Worm (Caenorhabditis elegans) whole organism, L2 larva: ENCODE data around the gene B0403.6.

Source experiments
- C34F6.9 ChIP-seq: fragments of 150-350 bp; optimal IDR thresholded peaks from 2 replicates; lab custom pipeline; 2014; ENCODE audit warnings: missing biosample characterization, missing genetic modification characterization
- F13H6.1 ChIP-seq: sonication (generic microtip); optimal IDR thresholded peaks from 2 replicates; lab custom pipeline; 2016; ENCODE audit warnings: missing genetic modification characterization, missing compliant biosample characterization
- R02D3.7 ChIP-seq: fragments of 150-350 bp; optimal IDR thresholded peaks from 2 replicates; lab custom pipeline; 2014; ENCODE audit warnings: missing biosample characterization, missing genetic modification characterization
- Y55F3AM.14 ChIP-seq: fragments of 200-800 bp; sonication (Bioruptor generic); optimal IDR thresholded peaks from 2 replicates; lab custom pipeline; 2018; ENCODE audit warnings: mild to moderate bottlenecking, missing genetic modification characterization, missing compliant biosample characterization
- alr-1 ChIP-seq: fragments of 150-350 bp; optimal IDR thresholded peaks from 2 replicates; lab custom pipeline; 2014; ENCODE audit warnings: missing biosample characterization, missing genetic modification characterization
- aly-2 ChIP-seq: fragments of 150-350 bp; optimal IDR thresholded peaks from 2 replicates; lab custom pipeline; 2014; ENCODE audit warnings: missing biosample characterization, missing genetic modification characterization
- ama-1 ChIP-seq: fragments of 150-350 bp; optimal IDR thresholded peaks from 2 replicates; lab custom pipeline; 2018; ENCODE audit warnings: inconsistent platforms
- ceh-16 ChIP-seq: fragments of 150-350 bp; optimal IDR thresholded peaks from 2 replicates; lab custom pipeline; 2014; ENCODE audit warnings: missing biosample characterization, missing genetic modification characterization
- crh-2 ChIP-seq: sonication (generic microtip); optimal IDR thresholded peaks from 2 replicates; lab custom pipeline; 2017; ENCODE audit warnings: missing biosample characterization, missing genetic modification characterization
- dmd-4 ChIP-seq: sonication (generic microtip); optimal IDR thresholded peaks from 2 replicates; lab custom pipeline; 2017; ENCODE audit warnings: missing biosample characterization, missing genetic modification characterization
- elt-1 ChIP-seq: fragments of 150-350 bp; optimal IDR thresholded peaks from 2 replicates; lab custom pipeline; 2014; ENCODE audit warnings: missing biosample characterization, missing genetic modification characterization
- elt-3 ChIP-seq: sonication (generic microtip); optimal IDR thresholded peaks from 2 replicates; lab custom pipeline; 2017; ENCODE audit warnings: missing biosample characterization, missing genetic modification characterization
- fos-1 ChIP-seq: fragments of 150-350 bp; optimal IDR thresholded peaks from 2 replicates; lab custom pipeline; 2014; ENCODE audit warnings: missing biosample characterization, missing genetic modification characterization
- gmeb-1 ChIP-seq: fragments of 150-350 bp; optimal IDR thresholded peaks from 2 replicates; lab custom pipeline; 2014; ENCODE audit warnings: missing biosample characterization, missing genetic modification characterization
- lin-13 ChIP-seq: fragments of 150-350 bp; optimal IDR thresholded peaks from 2 replicates; lab custom pipeline; 2014; ENCODE audit warnings: missing biosample characterization, missing genetic modification reagents, missing genetic modification characterization
- lin-39 ChIP-seq: fragments of 150-350 bp; optimal IDR thresholded peaks from 2 replicates; lab custom pipeline; 2014; ENCODE audit warnings: missing biosample characterization, missing genetic modification reagents, missing genetic modification characterization
- lsy-2 ChIP-seq, 2 experiments: fragments of 150-350 bp in 1 of 2; sonication (generic microtip) in 1 of 2; optimal IDR thresholded peaks; 2 replicates each; lab custom pipeline; 2014 to 2017; ENCODE audit warnings: missing biosample characterization in 2 of 2, missing genetic modification characterization in 2 of 2
- mab-5 ChIP-seq: fragments of 150-350 bp; optimal IDR thresholded peaks from 2 replicates; lab custom pipeline; 2014; ENCODE audit warnings: missing biosample characterization, missing genetic modification characterization
- nhr-10 ChIP-seq: sonication (generic microtip); optimal IDR thresholded peaks from 2 replicates; lab custom pipeline; 2017; ENCODE audit warnings: missing biosample characterization, missing genetic modification characterization
- nhr-11 ChIP-seq: fragments of 150-350 bp; optimal IDR thresholded peaks from 2 replicates; lab custom pipeline; 2014; ENCODE audit warnings: missing biosample characterization, missing genetic modification characterization
- nhr-129 ChIP-seq: fragments of 150-350 bp; optimal IDR thresholded peaks from 2 replicates; lab custom pipeline; 2014; ENCODE audit warnings: missing biosample characterization, missing genetic modification characterization
- nhr-21 ChIP-seq: fragments of 150-350 bp; optimal IDR thresholded peaks from 2 replicates; lab custom pipeline; 2014; ENCODE audit warnings: missing biosample characterization, missing genetic modification characterization
- nhr-23 ChIP-seq: fragments of 150-350 bp; optimal IDR thresholded peaks from 2 replicates; lab custom pipeline; 2014; ENCODE audit warnings: missing biosample characterization, missing genetic modification reagents, missing genetic modification characterization
- nhr-6 ChIP-seq: fragments of 150-350 bp; optimal IDR thresholded peaks from 2 replicates; lab custom pipeline; 2014; ENCODE audit warnings: missing biosample characterization, missing genetic modification characterization
- nhr-77 ChIP-seq: fragments of 150-350 bp; optimal IDR thresholded peaks from 2 replicates; lab custom pipeline; 2014; ENCODE audit warnings: missing biosample characterization, missing genetic modification characterization
- peb-1 ChIP-seq: fragments of 150-350 bp; optimal IDR thresholded peaks from 2 replicates; lab custom pipeline; 2014; ENCODE audit warnings: missing biosample characterization, missing genetic modification characterization
- sem-4 ChIP-seq: fragments of 150-350 bp; optimal IDR thresholded peaks from 2 replicates; lab custom pipeline; 2014; ENCODE audit warnings: missing biosample characterization, missing genetic modification reagents, missing genetic modification characterization
- skn-1 ChIP-seq: sonication (generic microtip); optimal IDR thresholded peaks from 2 replicates; lab custom pipeline; 2017; ENCODE audit warnings: missing biosample characterization, missing genetic modification characterization
- sma-3 ChIP-seq: sonication (generic microtip); optimal IDR thresholded peaks from 2 replicates; lab custom pipeline; 2016; ENCODE audit warnings: missing genetic modification reagents, missing genetic modification characterization, missing compliant biosample characterization
- sma-9 ChIP-seq, 2 experiments: fragments of 150-350 bp in 1 of 2; sonication (generic microtip) in 1 of 2; optimal IDR thresholded peaks; 2 replicates each; lab custom pipeline; 2014 to 2016; ENCODE audit warnings: missing genetic modification characterization in 2 of 2, mild to moderate bottlenecking in 1 of 2, missing biosample characterization in 1 of 2, missing compliant biosample characterization in 1 of 2, missing genetic modification reagents in 1 of 2, moderate library complexity in 1 of 2
- snpc-4 ChIP-seq: fragments of 150-350 bp; optimal IDR thresholded peaks from 2 replicates; lab custom pipeline; 2014; ENCODE audit warnings: missing biosample characterization, missing genetic modification characterization
- unc-39 ChIP-seq: fragments of 150-350 bp; optimal IDR thresholded peaks from 2 replicates; lab custom pipeline; 2014; ENCODE audit warnings: missing biosample characterization, missing genetic modification characterization
- unc-55 ChIP-seq: fragments of 150-350 bp; sonication (generic microtip); optimal IDR thresholded peaks from 3 replicates; lab custom pipeline; 2014; ENCODE audit warnings: missing biosample characterization, missing genetic modification reagents, missing genetic modification characterization
- zag-1 ChIP-seq: fragments of 150-350 bp; optimal IDR thresholded peaks from 2 replicates; lab custom pipeline; 2014; ENCODE audit warnings: missing biosample characterization, missing genetic modification characterization

The B0403.6 gene

ce11 chrX:7068400-7068799 lies 6.8 kb downstream of the B0403.6 start, which contains the start of gene pdi-6 (continued):
- TF ChIP-seq alr-1 (tag; lab: Kevin White, UChicago) (no peak), nhr-77 (peak; percentile 44), sem-4 (tag; lab: Kevin White, UChicago) (peak; percentile 79), C34F6.9 (tag; lab: Kevin White, UChicago) (peak; percentile 88), lsy-2 (tag; optimal IDR thresholded peaks at IDR 0.05; lab: Kevin White, UChicago) (peak; percentile 78 to 92), R02D3.7 (tag; lab: Kevin White, UChicago) (peak; percentile 2), F13H6.1 (tag; lab: Kevin White, UChicago) (peak; percentile 90), ceh-16 (tag; lab: Kevin White, UChicago) (peak; percentile 65), nhr-11 (tag; lab: Kevin White, UChicago) (no peak), nhr-6 (tag; lab: Kevin White, UChicago) (peak; percentile 66), dmd-4 (tag; lab: Kevin White, UChicago) (no peak), snpc-4 (tag; lab: Kevin White, UChicago) (peak; percentile 43)

- TF ChIP-seq F13H6.1 (tag; lab: Kevin White, UChicago): peak; percentile 45
- no peak for TF ChIP-seq sma-9 (GFP tag; optimal IDR thresholded peaks at IDR 0.05; lab: Kevin White, UChicago)
- TF ChIP-seq sma-9 (tag; optimal IDR thresholded peaks at IDR 0.05; lab: Kevin White, UChicago): no peak
- peak; percentile 53 for TF ChIP-seq nhr-129 (tag; lab: Kevin White, UChicago)
Measured at ce11 chrX:7067250-7067958, 7.7 kb downstream of the B0403.6 start.

ce11 chrX:7066003-7066402 lies 9.1 kb downstream of the B0403.6 start:
- TF ChIP-seq crh-2 (tag; lab: Kevin White, UChicago) (no peak), lsy-2 (tag; optimal IDR thresholded peaks at IDR 0.05; lab: Kevin White, UChicago) (no peak), nhr-6 (tag; lab: Kevin White, UChicago) (no peak), Y55F3AM.14 (GFP tag; lab: Kevin White, UChicago) (no peak), dmd-4 (tag; lab: Kevin White, UChicago) (no peak), snpc-4 (tag; lab: Kevin White, UChicago) (no peak), ama-1 (lab: Kevin White, UChicago) (no peak), mab-5 (no peak), unc-55 (GFP tag; lab: Kevin White, UChicago) (no peak), peb-1 (no peak), elt-3 (tag; lab: Kevin White, UChicago) (no peak), lin-13 (no peak), elt-1 (tag; lab: Kevin White, UChicago) (no peak), skn-1 (tag; lab: Kevin White, UChicago) (no peak), nhr-23 (no peak), sma-3 (GFP tag; lab: Kevin White, UChicago) (no peak), gmeb-1 (no peak), nhr-10 (tag; lab: Kevin White, UChicago) (no peak), nhr-129 (tag; lab: Kevin White, UChicago) (no peak), unc-39 (no peak)
- TF ChIP-seq, all 48 proteins: peak for 0

ce11 chrX:7063236-7063635 lies 11.9 kb downstream of the B0403.6 start, which contains the start of gene B0403.3:
TSS of gene B0403.3 (minus strand) at chrX:7063336.
- no peak for TF ChIP-seq alr-1 (tag; lab: Kevin White, UChicago)
- no peak for TF ChIP-seq lin-39 (tag; lab: Kevin White, UChicago)
- TF ChIP-seq sma-9 (GFP tag; optimal IDR thresholded peaks at IDR 0.05; lab: Kevin White, UChicago): no peak
- TF ChIP-seq sma-9 (tag; optimal IDR thresholded peaks at IDR 0.05; lab: Kevin White, UChicago): no peak
- TF ChIP-seq aly-2: no peak
- TF ChIP-seq snpc-4 (tag; lab: Kevin White, UChicago): no peak
- no peak for TF ChIP-seq sma-3 (GFP tag; lab: Kevin White, UChicago)
- no peak for TF ChIP-seq zag-1 (tag; lab: Kevin White, UChicago)
- no peak for TF ChIP-seq nhr-129 (tag; lab: Kevin White, UChicago)
- no peak for TF ChIP-seq nhr-21 (tag; lab: Kevin White, UChicago)
- TF ChIP-seq elt-3 (tag; lab: Kevin White, UChicago): no peak
- no peak for TF ChIP-seq peb-1
- no peak for TF ChIP-seq unc-55 (GFP tag; lab: Kevin White, UChicago)

ce11 chrX:7061265-7061664 lies 13.9 kb downstream of the B0403.6 start:
- TF ChIP-seq fos-1: peak; percentile 3
- TF ChIP-seq snpc-4 (tag; lab: Kevin White, UChicago): no peak
